Worm (Caenorhabditis elegans) whole organism, L1 larva: ENCODE data around the gene C47A4.5.

ENCODE experiments used
- ceh-82 ChIP-seq, 3 experiments: fragments of 150-350 bp in 1 of 3; sonication (generic microtip) in 2 of 3; optimal IDR thresholded peaks; 2 replicates each; lab custom pipeline; 2014 to 2017; ENCODE audit warnings: missing biosample characterization in 3 of 3, missing genetic modification characterization in 3 of 3
- dpl-1 ChIP-seq, 3 experiments: fragments of 150-350 bp in 2 of 3; sonication (generic microtip) in 1 of 3; optimal IDR thresholded peaks; 2 replicates each; lab custom pipeline; 2014 to 2017; ENCODE audit warnings: missing biosample characterization in 3 of 3, missing genetic modification characterization in 3 of 3, missing genetic modification reagents in 3 of 3
- isw-1 ChIP-seq: fragments of 200-800 bp; sonication (Bioruptor generic); IDR thresholded peaks from 2 replicates; pipeline ENCODE4 v1.3.6; 2022; ENCODE audit warnings: missing genetic modification characterization, missing compliant biosample characterization
- jun-1 ChIP-seq: fragments of 150-350 bp; optimal IDR thresholded peaks from 2 replicates; lab custom pipeline; 2014; ENCODE audit warnings: missing biosample characterization, missing genetic modification reagents, missing genetic modification characterization
- lin-15B ChIP-seq: fragments of 150-350 bp; sonication (generic microtip); optimal IDR thresholded peaks from 3 replicates; lab custom pipeline; 2014; ENCODE audit warnings: missing biosample characterization, missing genetic modification characterization
- unc-30 ChIP-seq: sonication (generic microtip); optimal IDR thresholded peaks from 2 replicates; lab custom pipeline; 2017; ENCODE audit warnings: missing biosample characterization, missing genetic modification characterization
- vab-15 ChIP-seq: sonication (generic microtip); optimal IDR thresholded peaks from 2 replicates; lab custom pipeline; 2017; ENCODE audit warnings: missing genotype, mild to moderate bottlenecking, missing genetic modification characterization, missing compliant biosample characterization
- ztf-11 ChIP-seq, 2 experiments: sonication (generic microtip); optimal IDR thresholded peaks; 2 replicates each; lab custom pipeline; 2016 to 2017; ENCODE audit warnings: missing genetic modification characterization in 2 of 2, missing biosample characterization in 1 of 2, missing compliant biosample characterization in 1 of 2

- TF ChIP-seq vab-15 (tag; lab: Kevin White, UChicago): no peak
- TF ChIP-seq ceh-82 (tag; optimal IDR thresholded peaks at IDR 0.05; lab: Kevin White, UChicago): no peak
- no peak for TF ChIP-seq jun-1 (tag; lab: Kevin White, UChicago)
- TF ChIP-seq ztf-11 (tag; optimal IDR thresholded peaks at IDR 0.05; lab: Kevin White, UChicago): no peak
- TF ChIP-seq dpl-1 (GFP tag; optimal IDR thresholded peaks at IDR 0.05; lab: Kevin White, UChicago): no peak
- no peak for TF ChIP-seq unc-30
- no peak for TF ChIP-seq lin-15B (tag; lab: Kevin White, UChicago)
- no peak for TF ChIP-seq isw-1 (GFP tag; lab: Robert Waterston, UW)
Observed at ce11 chrIV:13696900-13697299, 48.6 kb upstream of the C47A4.5 start.
